Worm (Caenorhabditis elegans): ENCODE results near the gene F31E8.5.
"Not testable (repeated sequence)": the region's sequence is repeated elsewhere in the genome, so short reads cannot be mapped to it uniquely, and the experiment has no call there.

Gene F31E8.5

ce11 chrII:6775076-6775475 lies 32.0 kb downstream of the F31E8.5 start, which contains the start of gene agr-1:
Gene agr-1, minus strand, starts transcription at chrII:6775176.
- TF ChIP-seq madf-2, ahr-1, tbx-2 (tag; optimal IDR thresholded peaks at IDR 0.05): not testable (repeated sequence)

- TF ChIP-seq tbx-2 (tag; optimal IDR thresholded peaks at IDR 0.05): no peak
- peak; percentile 29 for TF ChIP-seq unc-42 (tag; optimal IDR thresholded peaks at IDR 0.05)
- TF ChIP-seq unc-3 (GFP tag; conservative IDR thresholded peaks at IDR 0.05): no peak
- TF ChIP-seq unc-3 (tag; optimal IDR thresholded peaks at IDR 0.05): peak; percentile 34
Observed at ce11 chrII:6772482-6772881, 34.6 kb downstream of the F31E8.5 start.

ce11 chrII:6770030-6770429 lies 37.0 kb downstream of the F31E8.5 start:
- TF ChIP-seq C38D4.7 (GFP tag; optimal IDR thresholded peaks at IDR 0.05): no peak
- TF ChIP-seq ttx-3 (tag; optimal IDR thresholded peaks at IDR 0.05): no peak
- TF ChIP-seq ceh-48 (tag; optimal IDR thresholded peaks at IDR 0.05): no peak
- TF ChIP-seq che-1 (tag; optimal IDR thresholded peaks at IDR 0.05): no peak
- TF ChIP-seq ceh-31 (tag; optimal IDR thresholded peaks at IDR 0.05): no peak
- no peak for TF ChIP-seq gmeb-2 (tag; optimal IDR thresholded peaks at IDR 0.05)
- no peak for TF ChIP-seq nhr-11 (tag; optimal IDR thresholded peaks at IDR 0.05)
- TF ChIP-seq hlh-15 (tag; optimal IDR thresholded peaks at IDR 0.05): no peak
- no peak for TF ChIP-seq mec-3 (tag; optimal IDR thresholded peaks at IDR 0.05; ENCODE audit: borderline replicate concordance)
- no peak for TF ChIP-seq unc-55 (GFP tag; optimal IDR thresholded peaks at IDR 0.05)
- TF ChIP-seq tbx-7 (tag; optimal IDR thresholded peaks at IDR 0.05): no peak
- no peak for TF ChIP-seq pqm-1 (tag; optimal IDR thresholded peaks at IDR 0.05)
- TF ChIP-seq rnt-1 (tag; optimal IDR thresholded peaks at IDR 0.05): no peak

- no peak for TF ChIP-seq C08G9.2 (tag; optimal IDR thresholded peaks at IDR 0.05)
- TF ChIP-seq tbx-2 (tag; optimal IDR thresholded peaks at IDR 0.05): no peak
- no peak for TF ChIP-seq ceh-34 (tag; optimal IDR thresholded peaks at IDR 0.05)
- no peak for TF ChIP-seq pat-9 (tag; optimal IDR thresholded peaks at IDR 0.05)
- TF ChIP-seq unc-86 (tag; optimal IDR thresholded peaks at IDR 0.05): no peak
- no peak for TF ChIP-seq K02D7.2 (tag; optimal IDR thresholded peaks at IDR 0.05)
- no peak for TF ChIP-seq ttx-3 (tag; optimal IDR thresholded peaks at IDR 0.05)
- TF ChIP-seq elt-2 (tag; optimal IDR thresholded peaks at IDR 0.05): no peak
- no peak for TF ChIP-seq F13H6.1 (tag; optimal IDR thresholded peaks at IDR 0.05)
- no peak for TF ChIP-seq sdc-2 (tag; optimal IDR thresholded peaks at IDR 0.05)
- TF ChIP-seq sox-2 (GFP tag; IDR thresholded peaks at IDR 0.05): no peak
Observed at ce11 chrII:6768014-6768413, 39.0 kb downstream of the F31E8.5 start, which contains the start of gene F41G3.18. Gene F41G3.18, plus strand, starts transcription at chrII:6768314.

ce11 chrII:6764734-6765133 lies 42.3 kb downstream of the F31E8.5 start, which contains the start of gene nlp-50:
Gene nlp-50, plus strand, starts transcription at chrII:6765034.
- TF ChIP-seq hlh-13 (GFP tag; optimal IDR thresholded peaks at IDR 0.05) (no peak), eyg-1 (tag; optimal IDR thresholded peaks at IDR 0.05) (no peak), unc-55 (GFP tag; optimal IDR thresholded peaks at IDR 0.05) (no peak), unc-42 (tag; optimal IDR thresholded peaks at IDR 0.05) (no peak), pros-1 (tag; optimal IDR thresholded peaks at IDR 0.05) (no peak), pax-1 (tag; optimal IDR thresholded peaks at IDR 0.05) (no peak), ceh-9 (tag; optimal IDR thresholded peaks at IDR 0.05) (no peak), hlh-6 (tag; optimal IDR thresholded peaks at IDR 0.05) (no peak), madf-2 (tag; optimal IDR thresholded peaks at IDR 0.05) (no peak), fkh-6 (tag; optimal IDR thresholded peaks at IDR 0.05) (no peak), ref-2 (tag; optimal IDR thresholded peaks at IDR 0.05) (no peak), fkh-10 (GFP tag; optimal IDR thresholded peaks at IDR 0.05) (no peak), dmd-4 (tag; optimal IDR thresholded peaks at IDR 0.05; ENCODE audit: borderline replicate concordance) (no peak), ceh-6 (GFP tag; optimal IDR thresholded peaks at IDR 0.05) (no peak), sox-2 (GFP tag; IDR thresholded peaks at IDR 0.05) (no peak), C08G9.2 (tag; optimal IDR thresholded peaks at IDR 0.05) (no peak), odd-2 (tag; optimal IDR thresholded peaks at IDR 0.05) (no peak)
